Fruit fly (Drosophila melanogaster) whole organism, embryonic: ENCODE measurements around the gene CG5346.
A peak's percentile ranks its signal among the peaks of the same experiment; 100 is the strongest.

Source experiments
- Aef1 ChIP-seq: fragments of 200-800 bp; sonication (Bioruptor generic); IDR thresholded peaks from 3 replicates; pipeline ENCODE4 v1.3.6; 2022; ENCODE audit warnings: missing biosample characterization, missing genetic modification characterization
- Atf6 ChIP-seq: fragments of 200-800 bp; sonication (Bioruptor generic); IDR thresholded peaks from 2 replicates; pipeline ENCODE4 v1.3.6; 2022; ENCODE audit warnings: missing biosample characterization, missing genetic modification characterization
- Bteb2 ChIP-seq: fragments of 200-800 bp; sonication (Bioruptor generic); optimal IDR thresholded peaks from 2 replicates; lab custom pipeline; 2016; ENCODE audit warnings: missing biosample characterization, missing genetic modification characterization
- CG10654 ChIP-seq: fragments of 200-800 bp; sonication (Bioruptor generic); optimal IDR thresholded peaks from 2 replicates; lab custom pipeline; 2016; ENCODE audit warnings: missing biosample characterization, missing genetic modification characterization
- CG12104 ChIP-seq: fragments of 200-800 bp; sonication (Bioruptor generic); optimal IDR thresholded peaks from 3 replicates; lab custom pipeline; 2016; ENCODE audit warnings: missing biosample characterization, missing genetic modification characterization
- CG13296 ChIP-seq: fragments of 200-800 bp; sonication (Bioruptor generic); optimal IDR thresholded peaks from 3 replicates; lab custom pipeline; 2018; ENCODE audit warnings: missing biosample characterization, mild to moderate bottlenecking, missing genetic modification characterization
- CG13894 ChIP-seq: fragments of 200-800 bp; sonication (Bioruptor generic); optimal IDR thresholded peaks from 3 replicates; lab custom pipeline; 2018; ENCODE audit warnings: missing biosample characterization, mild to moderate bottlenecking, missing genetic modification characterization, moderate library complexity
- CG14050 ChIP-seq: fragments of 200-800 bp; sonication (Bioruptor generic); IDR thresholded peaks from 3 replicates; pipeline ENCODE4 v1.3.6; 2022; ENCODE audit warnings: missing biosample characterization, missing genetic modification characterization
- CG17359 ChIP-seq: fragments of 200-800 bp; sonication (Bioruptor generic); optimal IDR thresholded peaks from 3 replicates; lab custom pipeline; 2018; ENCODE audit warnings: missing biosample characterization, mild to moderate bottlenecking, missing genetic modification characterization, moderate library complexity
- CG18011 ChIP-seq: fragments of 200-800 bp; sonication (Bioruptor generic); optimal IDR thresholded peaks from 2 replicates; lab custom pipeline; 2017; ENCODE audit warnings: missing biosample characterization, missing genetic modification characterization, mild to moderate bottlenecking, moderate library complexity, missing genotype
- CG31388 ChIP-seq: fragments of 200-800 bp; sonication (Bioruptor generic); optimal IDR thresholded peaks from 2 replicates; lab custom pipeline; 2016; ENCODE audit warnings: missing biosample characterization, missing genetic modification characterization
- CG31441 ChIP-seq: fragments of 200-800 bp; sonication (Bioruptor generic); IDR thresholded peaks from 2 replicates; pipeline ENCODE4 v1.3.6; 2022; ENCODE audit warnings: missing biosample characterization, missing genetic modification characterization
- CG3838 ChIP-seq: fragments of 200-800 bp; sonication (Bioruptor generic); optimal IDR thresholded peaks from 3 replicates; lab custom pipeline; 2016; ENCODE audit warnings: missing biosample characterization, missing genetic modification characterization
- CG3995 ChIP-seq: fragments of 200-800 bp; sonication (Bioruptor generic); optimal IDR thresholded peaks from 3 replicates; lab custom pipeline; 2016; ENCODE audit warnings: missing biosample characterization, missing genetic modification characterization
- CG4404 ChIP-seq: fragments of 200-800 bp; sonication (Bioruptor generic); IDR thresholded peaks from 2 replicates; pipeline ENCODE4 v1.3.6; 2022; ENCODE audit warnings: missing biosample characterization, missing genetic modification characterization
- CG7357 ChIP-seq: fragments of 200-800 bp; sonication (Bioruptor generic); IDR thresholded peaks from 3 replicates; pipeline ENCODE4 v1.3.6; 2022; ENCODE audit warnings: missing biosample characterization, missing genetic modification characterization
- CG7372 ChIP-seq: fragments of 200-800 bp; sonication (Bioruptor generic); IDR thresholded peaks from 2 replicates; pipeline ENCODE4 v1.3.6; 2022; ENCODE audit warnings: missing biosample characterization, missing genetic modification characterization
- CHES-1-like ChIP-seq: fragments of 200-800 bp; sonication (Bioruptor generic); optimal IDR thresholded peaks from 2 replicates; lab custom pipeline; 2016; ENCODE audit warnings: missing biosample characterization, missing genetic modification characterization
- Doc2 ChIP-seq: fragments of 200-800 bp; sonication (Bioruptor generic); IDR thresholded peaks from 2 replicates; pipeline ENCODE4 v1.3.6; 2022; ENCODE audit warnings: missing biosample characterization, missing genetic modification characterization
- Dp ChIP-seq: fragments of 200-800 bp; sonication (Bioruptor generic); optimal IDR thresholded peaks from 2 replicates; lab custom pipeline; 2018; ENCODE audit warnings: missing biosample characterization, mild to moderate bottlenecking, missing genetic modification characterization, moderate library complexity
- Eip74EF ChIP-seq, 2 experiments: fragments of 200-800 bp in 1 of 2; fragments of >200 bp in 1 of 2; sonication (Bioruptor generic) in 1 of 2; optimal IDR thresholded peaks; 2 replicates each; lab custom pipeline; 2017 to 2019; ENCODE audit warnings: missing biosample characterization in 2 of 2, missing genetic modification characterization in 2 of 2, mild to moderate bottlenecking in 1 of 2, moderate library complexity in 1 of 2
- Ets65A ChIP-seq: fragments of 200-800 bp; sonication (Bioruptor generic); peaks from one replicate; lab custom pipeline; 2016; ENCODE audit warnings: missing biosample characterization, missing genetic modification characterization
- H2.0 ChIP-seq: fragments of 200-800 bp; sonication (Bioruptor generic); IDR thresholded peaks from 2 replicates; pipeline ENCODE4 v1.3.6; 2022; ENCODE audit warnings: missing biosample characterization, missing genetic modification characterization
- HLH54F ChIP-seq: fragments of 200-800 bp; sonication (Bioruptor generic); optimal IDR thresholded peaks from 3 replicates; lab custom pipeline; 2016; ENCODE audit warnings: missing biosample characterization, missing genetic modification characterization
- MBD-R2 ChIP-seq: fragments of 200-800 bp; sonication (Bioruptor generic); IDR thresholded peaks from 2 replicates; pipeline ENCODE4 v1.3.6; 2022; ENCODE audit warnings: missing biosample characterization, missing genetic modification characterization
- Mad ChIP-seq: fragments of 200-800 bp; sonication (Bioruptor generic); optimal IDR thresholded peaks from 2 replicates; lab custom pipeline; 2016; ENCODE audit warnings: missing biosample characterization, missing genetic modification characterization
- Meics ChIP-seq: fragments of 200-800 bp; sonication (Bioruptor generic); optimal IDR thresholded peaks from 2 replicates; lab custom pipeline; 2017; ENCODE audit warnings: missing biosample characterization, mild to moderate bottlenecking, missing genetic modification characterization
- Mes4 ChIP-seq: fragments of 200-800 bp; sonication (Bioruptor generic); optimal IDR thresholded peaks from 2 replicates; lab custom pipeline; 2016; ENCODE audit warnings: missing biosample characterization, missing genetic modification characterization
- NC2α ChIP-seq: fragments of 200-800 bp; sonication (Bioruptor generic); optimal IDR thresholded peaks from 2 replicates; lab custom pipeline; 2016; ENCODE audit warnings: missing biosample characterization, missing genetic modification characterization
- Nf-YB ChIP-seq: fragments of 200-800 bp; sonication (Bioruptor generic); optimal IDR thresholded peaks from 3 replicates; lab custom pipeline; 2019; ENCODE audit warnings: missing biosample characterization, mild to moderate bottlenecking, missing genetic modification characterization, moderate library complexity
- NfI ChIP-seq: fragments of 200-800 bp; sonication (Bioruptor generic); optimal IDR thresholded peaks from 3 replicates; lab custom pipeline; 2018; ENCODE audit warnings: missing biosample characterization, mild to moderate bottlenecking, missing genetic modification characterization, moderate library complexity
- PHDP ChIP-seq: fragments of 200-800 bp; sonication (Bioruptor generic); optimal IDR thresholded peaks from 3 replicates; lab custom pipeline; 2018; ENCODE audit warnings: missing biosample characterization, mild to moderate bottlenecking, missing genetic modification characterization, moderate library complexity
- Pdp1 ChIP-seq, 2 experiments: fragments of 200-800 bp; sonication (Bioruptor generic); optimal IDR thresholded peaks; 3 replicates each; lab custom pipeline; 2016; ENCODE audit warnings: missing biosample characterization in 2 of 2, missing genetic modification characterization in 2 of 2, mild to moderate bottlenecking in 1 of 2, moderate library complexity in 1 of 2
- Ravus ChIP-seq: fragments of 200-800 bp; sonication (Bioruptor generic); IDR thresholded peaks from 2 replicates; pipeline ENCODE4 v1.3.6; 2022; ENCODE audit warnings: missing biosample characterization, missing genetic modification characterization
- Six4 ChIP-seq: fragments of 200-800 bp; sonication (Bioruptor generic); optimal IDR thresholded peaks from 2 replicates; lab custom pipeline; 2016; ENCODE audit warnings: missing biosample characterization, missing genetic modification characterization
- Ssrp ChIP-seq: fragments of 200-800 bp; sonication (Bioruptor generic); optimal IDR thresholded peaks from 2 replicates; lab custom pipeline; 2018; ENCODE audit warnings: missing biosample characterization, mild to moderate bottlenecking, missing genetic modification characterization, moderate library complexity
- Tbp ChIP-seq: fragments of >200 bp; optimal IDR thresholded peaks from 2 replicates; lab custom pipeline; 2018; ENCODE audit warnings: missing biosample characterization, missing genetic modification characterization
- abd-A ChIP-seq: fragments of 200-800 bp; sonication (Bioruptor generic); optimal IDR thresholded peaks from 3 replicates; lab custom pipeline; 2019; ENCODE audit warnings: missing biosample characterization, mild to moderate bottlenecking, missing genetic modification characterization, moderate library complexity
- caup ChIP-seq: fragments of 200-800 bp; sonication (Bioruptor generic); optimal IDR thresholded peaks from 3 replicates; lab custom pipeline; 2017; ENCODE audit warnings: missing biosample characterization, mild to moderate bottlenecking, missing genetic modification characterization, moderate library complexity; ENCODE audit not compliant: severe bottlenecking
- dm ChIP-seq: fragments of 200-800 bp; sonication (Bioruptor generic); optimal IDR thresholded peaks from 3 replicates; lab custom pipeline; 2016; ENCODE audit warnings: missing biosample characterization, missing genetic modification characterization
- ftz-f1 ChIP-seq: fragments of 200-800 bp; sonication (Bioruptor generic); optimal IDR thresholded peaks from 2 replicates; lab custom pipeline; 2016; ENCODE audit warnings: missing biosample characterization, missing genetic modification characterization
- gcm2 ChIP-seq: fragments of 200-800 bp; sonication (Bioruptor generic); optimal IDR thresholded peaks from 2 replicates; lab custom pipeline; 2016; ENCODE audit warnings: missing biosample characterization, missing genetic modification characterization
- grn ChIP-seq: fragments of 200-800 bp; sonication (Bioruptor generic); optimal IDR thresholded peaks from 3 replicates; lab custom pipeline; 2017; ENCODE audit warnings: missing biosample characterization, missing genetic modification characterization
- pho ChIP-seq: fragments of 200-800 bp; sonication (Bioruptor generic); optimal IDR thresholded peaks from 2 replicates; lab custom pipeline; 2016; ENCODE audit warnings: missing biosample characterization, missing genetic modification characterization
- prd ChIP-seq, 3 experiments: fragments of >200 bp in 2 of 3; fragments of 200-800 bp in 1 of 3; sonication (Bioruptor generic) in 1 of 3; optimal IDR thresholded peaks in 2 of 3; IDR thresholded peaks in 1 of 3; 2 replicates in 2 of 3; 3 replicates in 1 of 3; pipeline versions ENCODE4 v1.3.6 to Lab custom; 2017 to 2022; ENCODE audit warnings: missing biosample characterization in 1 of 3, missing genetic modification characterization in 1 of 3
- pum ChIP-seq: fragments of 200-800 bp; sonication (Bioruptor generic); optimal IDR thresholded peaks from 2 replicates; lab custom pipeline; 2016; ENCODE audit warnings: missing biosample characterization, missing genetic modification characterization
- sens-2 ChIP-seq: fragments of 200-800 bp; sonication (Bioruptor generic); IDR thresholded peaks from 2 replicates; pipeline ENCODE4 v1.3.6; 2022; ENCODE audit warnings: missing biosample characterization, missing genetic modification characterization
- toy ChIP-seq: fragments of 200-800 bp; sonication (Bioruptor generic); IDR thresholded peaks from 2 replicates; pipeline ENCODE4 v1.3.6; 2022; ENCODE audit warnings: missing biosample characterization, missing genetic modification characterization
- tx ChIP-seq: fragments of 200-800 bp; sonication (Bioruptor generic); optimal IDR thresholded peaks from 2 replicates; lab custom pipeline; 2016; ENCODE audit warnings: missing biosample characterization, missing genetic modification characterization
- zf30C ChIP-seq: fragments of 200-800 bp; sonication (Bioruptor generic); optimal IDR thresholded peaks from 3 replicates; lab custom pipeline; 2018; ENCODE audit warnings: missing biosample characterization, mild to moderate bottlenecking, missing genetic modification characterization

Gene CG5346

DNA sequence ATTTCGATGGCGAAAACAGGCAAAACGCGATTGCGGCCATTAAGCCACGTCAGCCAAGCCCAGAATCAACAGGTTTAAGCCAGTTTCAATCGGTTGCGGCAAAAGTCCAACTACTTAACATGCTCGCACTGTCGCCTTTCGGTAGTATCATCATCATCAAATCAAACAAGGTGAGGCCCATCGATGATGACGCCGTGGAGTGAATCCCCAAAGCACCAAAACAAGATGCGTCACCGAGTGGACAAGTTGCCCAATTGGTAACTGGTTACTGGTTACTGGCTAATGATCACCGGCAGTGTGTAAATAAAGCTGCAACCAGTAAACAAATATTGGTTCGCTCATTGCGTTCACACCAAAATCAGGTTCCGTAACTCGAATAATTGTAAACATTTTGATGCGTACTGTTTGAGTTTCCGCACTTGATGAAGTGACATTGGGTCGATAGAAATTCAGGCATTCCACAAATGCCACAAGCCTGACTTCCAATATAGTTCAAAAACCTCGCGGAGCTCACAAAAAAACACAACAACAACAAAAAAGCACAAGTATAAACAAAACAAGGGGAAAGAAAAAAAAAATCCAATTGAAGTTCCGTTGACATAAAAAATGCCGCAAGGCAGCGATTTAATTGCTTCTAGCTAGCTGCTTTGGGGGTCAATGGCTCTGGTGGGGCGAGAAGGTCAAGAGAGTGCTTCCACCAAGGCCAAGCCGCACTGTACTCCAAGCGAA lies 4.0 kb downstream of the CG5346 start (continued):
- TF ChIP-seq Atf6 (GFP tag; lab: Robert Waterston, UW) (peak; percentile 5; the same call in 1 of the 2 replicates), Mes4 (peak; percentile 43), NfI (GFP tag; lab: Kevin White, UChicago) (peak; percentile 48), CG17359 (tag; lab: Kevin White, UChicago) (peak; percentile 84), H2.0 (GFP tag; lab: Robert Waterston, UW) (0 out of 2 replicates have a peak, but pooled peaks have one; percentile 17), Bteb2 (no peak), CG7372 (no peak), HLH54F (no peak), Ravus (GFP tag; lab: Robert Waterston, UW) (no peak), pho (GFP tag; lab: Kevin White, UChicago) (peak; percentile 27), Six4 (GFP tag; lab: Kevin White, UChicago) (no peak), sens-2 (GFP tag; lab: Robert Waterston, UW) (no peak), tx (no peak), prd (optimal IDR thresholded peaks at IDR 0.05; lab: Kevin White, UChicago) (no peak), prd (GFP tag; IDR thresholded peaks at IDR 0.05; lab: Robert Waterston, UW) (no peak), Tbp (GFP tag; lab: Kevin White, UChicago) (no peak), CG13296 (peak; percentile 78), Mad (GFP tag; lab: Kevin White, UChicago) (peak; percentile 34), caup (GFP tag; lab: Kevin White, UChicago) (peak; percentile 58), Meics (peak; percentile 5), ftz-f1 (GFP tag; lab: Kevin White, UChicago) (peak; percentile 92), CG31388 (GFP tag; lab: Kevin White, UChicago) (no peak), Nf-YB (GFP tag; lab: Kevin White, UChicago) (peak; percentile 47), toy (GFP tag; lab: Robert Waterston, UW) (no peak), Pdp1 (GFP tag; optimal IDR thresholded peaks at IDR 0.05; lab: Kevin White, UChicago) (peak; percentile 35 to 77), zf30C (GFP tag; lab: Kevin White, UChicago) (no peak), CG3995 (GFP tag; lab: Kevin White, UChicago) (no peak), MBD-R2 (GFP tag; lab: Robert Waterston, UW) (no peak), CHES-1-like (peak; percentile 49), Dp (GFP tag; lab: Kevin White, UChicago) (no peak), abd-A (tag; lab: Kevin White, UChicago) (peak; percentile 38), CG4404 (GFP tag; lab: Robert Waterston, UW) (no peak), dm (peak; percentile 3), gcm2 (GFP tag; lab: Kevin White, UChicago) (peak; percentile 29), CG13894 (tag; lab: Kevin White, UChicago) (no peak), CG10654 (GFP tag; lab: Kevin White, UChicago) (peak; percentile 35), Ssrp (no peak), CG7357 (GFP tag; lab: Robert Waterston, UW) (no peak), CG31441 (GFP tag; lab: Robert Waterston, UW) (peak; percentile 56), grn (GFP tag; lab: Kevin White, UChicago) (peak; percentile 65), PHDP (peak; percentile 71), CG14050 (GFP tag; lab: Robert Waterston, UW) (no peak), CG12104 (GFP tag; lab: Kevin White, UChicago) (peak; percentile 14), CG3838 (GFP tag; lab: Kevin White, UChicago) (peak; percentile 32), NC2α (GFP tag; lab: Kevin White, UChicago) (peak; percentile 25), Ets65A (GFP tag; lab: Kevin White, UChicago) (peak; percentile 92), Eip74EF (GFP tag; optimal IDR thresholded peaks at IDR 0.05; lab: Kevin White, UChicago) (peak in 1 of 2 experiments; percentile 93), Doc2 (GFP tag; lab: Robert Waterston, UW) (no peak), pum (GFP tag; lab: Kevin White, UChicago) (no peak), Aef1 (GFP tag; lab: Robert Waterston, UW) (no peak), CG18011 (no peak)
